Worm (Caenorhabditis elegans) whole organism, mixed stage, embryonic: Measurements from ENCODE around the gene C35D10.1.

Experiments
- mab-5 ChIP-seq: fragments of 150-350 bp; optimal IDR thresholded peaks from 2 replicates; lab custom pipeline; 2014; ENCODE audit warnings: missing biosample characterization, missing genetic modification characterization
- nhr-237 ChIP-seq: fragments of 150-350 bp; optimal IDR thresholded peaks from 2 replicates; lab custom pipeline; 2014; ENCODE audit warnings: missing biosample characterization, missing genetic modification characterization

DNA sequence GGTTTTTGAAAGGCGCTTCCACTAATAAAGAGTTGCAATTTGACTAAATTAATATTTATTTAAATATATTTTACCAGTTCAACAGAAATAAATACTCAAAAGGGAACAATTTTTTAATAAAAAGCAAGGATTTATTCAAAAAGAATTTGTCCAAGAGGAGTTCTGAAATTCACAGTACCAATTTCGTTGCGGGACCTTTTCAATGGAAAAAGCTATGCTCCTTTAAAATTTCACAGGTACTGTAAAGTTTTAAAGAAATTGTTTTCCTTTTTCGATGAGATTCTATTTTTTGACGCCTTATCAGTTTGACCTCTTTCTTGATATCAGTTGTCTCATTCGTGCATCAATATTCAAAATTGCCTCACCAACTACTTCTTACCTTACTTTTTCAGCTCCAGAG lies 20.7 kb downstream of the C35D10.1 start, which contains the start of gene tag-340:
- TF ChIP-seq mab-5 (tag; lab: Kevin White, UChicago), result no peak
- no peak for TF ChIP-seq nhr-237 (tag; lab: Kevin White, UChicago)
